Worm (Caenorhabditis elegans): ENCODE results near the gene lys-6.

ce11 chrIV:11651965-11652453, 24.3 kb upstream of the lys-6 start, which contains the start of the genes acl-3 and ndub-6:
- TF ChIP-seq lin-11 (tag; optimal IDR thresholded peaks at IDR 0.05) (no peak), nhr-232 (tag; optimal IDR thresholded peaks at IDR 0.05) (no peak), nfya-1 (tag; optimal IDR thresholded peaks at IDR 0.05) (no peak), elt-2 (tag; optimal IDR thresholded peaks at IDR 0.05) (no peak), hlh-30 (tag; optimal IDR thresholded peaks at IDR 0.05; ENCODE audit: insufficient read depth) (no peak), rnt-1 (tag; optimal IDR thresholded peaks at IDR 0.05) (no peak), tbx-2 (tag; optimal IDR thresholded peaks at IDR 0.05) (no peak), C08G9.2 (tag; optimal IDR thresholded peaks at IDR 0.05) (no peak), ets-4 (tag; optimal IDR thresholded peaks at IDR 0.05) (no peak), ceh-45 (GFP tag; IDR thresholded peaks at IDR 0.05) (no peak), ceh-18 (tag; optimal IDR thresholded peaks at IDR 0.05) (no peak)
